Worm (Caenorhabditis elegans) whole organism, L1 larva: ENCODE results near the gene F49H6.17.

Experiments used
- efl-1 ChIP-seq, 4 experiments: fragments of 150-350 bp; optimal IDR thresholded peaks in 3 of 4; peaks in 1 of 4; 1 replicate in 1 of 4; 2 replicates in 3 of 4; lab custom pipeline; 2014; ENCODE audit warnings: missing biosample characterization in 2 of 4, missing genetic modification characterization in 2 of 4, missing genetic modification reagents in 2 of 4
- efl-3 ChIP-seq: fragments of 200-800 bp; sonication (Bioruptor generic); optimal IDR thresholded peaks from 2 replicates; lab custom pipeline; 2018; ENCODE audit warnings: mild to moderate bottlenecking, missing genetic modification characterization, missing compliant biosample characterization
- egl-27 ChIP-seq, 2 experiments: fragments of 150-350 bp in 1 of 2; sonication (generic microtip); optimal IDR thresholded peaks; 3 replicates each; lab custom pipeline; 2017 to 2018; ENCODE audit warnings: missing biosample characterization in 2 of 2, missing genetic modification characterization in 2 of 2, missing genetic modification reagents in 2 of 2
- ets-5 ChIP-seq: fragments of 200-800 bp; sonication (Bioruptor generic); IDR thresholded peaks from 2 replicates; pipeline ENCODE4 v1.3.6; 2022; ENCODE audit warnings: missing genetic modification characterization, missing compliant biosample characterization
- lsy-2 ChIP-seq, 2 experiments: fragments of 150-350 bp; optimal IDR thresholded peaks; 2 replicates each; lab custom pipeline; 2014; ENCODE audit warnings: missing biosample characterization in 2 of 2, missing genetic modification characterization in 2 of 2
- nhr-237 ChIP-seq: fragments of 150-350 bp; optimal IDR thresholded peaks from 2 replicates; lab custom pipeline; 2014; ENCODE audit warnings: missing biosample characterization, missing genetic modification characterization
- pqm-1 ChIP-seq: sonication (generic microtip); optimal IDR thresholded peaks from 3 replicates; lab custom pipeline; 2017; ENCODE audit warnings: missing biosample characterization, missing genetic modification characterization

DNA sequence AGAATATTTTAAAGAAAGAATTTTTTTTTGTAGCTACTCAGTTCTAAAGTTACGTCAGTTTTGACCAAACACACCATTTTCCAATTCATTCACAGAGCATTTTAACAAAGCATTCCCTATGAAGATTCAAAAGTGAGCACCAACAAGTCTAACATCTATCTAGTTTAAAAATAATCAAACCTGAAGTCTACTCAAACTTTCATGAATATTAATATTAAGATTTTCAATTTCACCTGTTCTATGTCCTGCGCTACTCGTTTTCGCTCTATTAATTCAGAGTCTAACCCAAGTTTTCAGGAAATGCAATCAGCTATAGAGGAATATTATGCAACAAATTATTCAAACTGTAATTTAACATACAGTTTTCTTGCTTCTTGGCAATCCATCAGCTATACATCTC lies 47.7 kb upstream of the F49H6.17 start, which contains the start of gene srh-119:
- TF ChIP-seq nhr-237 (tag; lab: Kevin White, UChicago) (no peak), pqm-1 (tag; lab: Kevin White, UChicago) (no peak), egl-27 (tag; optimal IDR thresholded peaks at IDR 0.05; lab: Kevin White, UChicago) (no peak), lsy-2 (tag; optimal IDR thresholded peaks at IDR 0.05; lab: Kevin White, UChicago) (no peak), efl-3 (GFP tag; lab: Kevin White, UChicago) (no peak), ets-5 (GFP tag; lab: Robert Waterston, UW) (no peak), efl-1 (optimal IDR thresholded peaks at IDR 0.05; lab: Kevin White, UChicago) (no peak), efl-1 (GFP tag; optimal IDR thresholded peaks at IDR 0.05 in 1 of 2; lab: Kevin White, UChicago) (no peak)
